Fruit fly (Drosophila melanogaster) whole organism, embryonic: ENCODE data around the gene CG3071.

Experiments
- Antp ChIP-seq: fragments of 200-800 bp; sonication (Bioruptor generic); optimal IDR thresholded peaks from 3 replicates; lab custom pipeline; 2016; ENCODE audit warnings: missing biosample characterization, missing genetic modification characterization
- Bdp1 ChIP-seq: fragments of 200-800 bp; sonication (Bioruptor generic); optimal IDR thresholded peaks from 3 replicates; lab custom pipeline; 2016; ENCODE audit warnings: missing biosample characterization, missing genetic modification characterization
- CG10321 ChIP-seq: fragments of 200-800 bp; sonication (Bioruptor generic); IDR thresholded peaks from 2 replicates; pipeline ENCODE4 v1.3.6; 2022; ENCODE audit warnings: missing biosample characterization, missing genetic modification characterization
- CG10431 ChIP-seq: fragments of 200-800 bp; sonication (Bioruptor generic); optimal IDR thresholded peaks from 3 replicates; lab custom pipeline; 2018; ENCODE audit warnings: missing biosample characterization, mild to moderate bottlenecking, missing genetic modification characterization
- CG10959 ChIP-seq: fragments of 200-800 bp; sonication (Bioruptor generic); IDR thresholded peaks from 2 replicates; pipeline ENCODE4 v1.3.6; 2022; ENCODE audit warnings: missing biosample characterization, missing genetic modification characterization
- CG11456 ChIP-seq: fragments of 200-800 bp; sonication (Bioruptor generic); IDR thresholded peaks from 3 replicates; pipeline ENCODE4 v1.3.6; 2022; ENCODE audit warnings: missing biosample characterization, missing genetic modification characterization
- CG14710 ChIP-seq: fragments of 200-800 bp; sonication (Bioruptor generic); optimal IDR thresholded peaks from 3 replicates; lab custom pipeline; 2019; ENCODE audit warnings: missing biosample characterization, mild to moderate bottlenecking, missing genetic modification characterization, moderate library complexity
- CG16815 ChIP-seq: fragments of 200-800 bp; sonication (Bioruptor generic); optimal IDR thresholded peaks from 3 replicates; lab custom pipeline; 2017; ENCODE audit warnings: missing biosample characterization, mild to moderate bottlenecking, missing genetic modification characterization
- CG17568 ChIP-seq: fragments of 200-800 bp; sonication (Bioruptor generic); optimal IDR thresholded peaks from 2 replicates; lab custom pipeline; 2018; ENCODE audit warnings: missing biosample characterization, mild to moderate bottlenecking, missing genetic modification characterization, moderate library complexity
- CG17612 ChIP-seq: fragments of 200-800 bp; sonication (Bioruptor generic); IDR thresholded peaks from 2 replicates; pipeline ENCODE4 v1.3.6; 2022; ENCODE audit warnings: missing biosample characterization, missing genetic modification characterization
- CG17829 ChIP-seq: fragments of 200-800 bp; optimal IDR thresholded peaks from 2 replicates; lab custom pipeline; 2019; ENCODE audit warnings: missing biosample characterization, mild to moderate bottlenecking, missing genetic modification characterization, moderate library complexity
- CG2116 ChIP-seq: fragments of 200-800 bp; sonication (Bioruptor generic); optimal IDR thresholded peaks from 3 replicates; lab custom pipeline; 2018; ENCODE audit warnings: missing biosample characterization, mild to moderate bottlenecking, missing genetic modification characterization
- CG30020 ChIP-seq: fragments of 200-800 bp; optimal IDR thresholded peaks from 2 replicates; lab custom pipeline; 2019; ENCODE audit warnings: missing biosample characterization, mild to moderate bottlenecking, missing genetic modification characterization, moderate library complexity
- CG3163 ChIP-seq: fragments of 200-800 bp; sonication (Bioruptor generic); optimal IDR thresholded peaks from 3 replicates; lab custom pipeline; 2016; ENCODE audit warnings: missing biosample characterization, missing genetic modification characterization
- CG6272 ChIP-seq: fragments of 200-800 bp; sonication (Bioruptor generic); IDR thresholded peaks from 2 replicates; pipeline ENCODE4 v1.3.6; 2022; ENCODE audit warnings: missing biosample characterization, missing genetic modification characterization
- CG6813 ChIP-seq: fragments of 200-800 bp; sonication (Bioruptor generic); optimal IDR thresholded peaks from 2 replicates; lab custom pipeline; 2017; ENCODE audit warnings: missing biosample characterization, missing genetic modification characterization, mild to moderate bottlenecking, moderate library complexity, missing genetic modification reagents
- CG7928 ChIP-seq: fragments of 200-800 bp; sonication (Bioruptor generic); optimal IDR thresholded peaks from 2 replicates; lab custom pipeline; 2017; ENCODE audit warnings: missing biosample characterization, mild to moderate bottlenecking, missing genetic modification characterization
- CG7963 ChIP-seq: fragments of 200-800 bp; sonication (Bioruptor generic); IDR thresholded peaks from 3 replicates; pipeline ENCODE4 v1.3.6; 2022; ENCODE audit warnings: missing biosample characterization, missing genetic modification characterization; ENCODE audit not compliant: partially characterized antibody
- CG8359 ChIP-seq: fragments of 200-800 bp; sonication (Bioruptor generic); optimal IDR thresholded peaks from 2 replicates; lab custom pipeline; 2017; ENCODE audit warnings: missing biosample characterization, mild to moderate bottlenecking, missing genetic modification characterization, borderline replicate concordance
- CG8944 ChIP-seq: fragments of 200-800 bp; sonication (Bioruptor generic); optimal IDR thresholded peaks from 3 replicates; lab custom pipeline; 2016; ENCODE audit warnings: missing biosample characterization, missing genetic modification characterization
- CG9437 ChIP-seq: fragments of 200-800 bp; sonication (Bioruptor generic); optimal IDR thresholded peaks from 2 replicates; lab custom pipeline; 2018; ENCODE audit warnings: missing biosample characterization, mild to moderate bottlenecking, missing genetic modification characterization
- CTCF ChIP-seq: fragments of 200-800 bp; sonication (Bioruptor generic); optimal IDR thresholded peaks from 2 replicates; lab custom pipeline; 2017; ENCODE audit warnings: missing biosample characterization, mild to moderate bottlenecking, missing genetic modification characterization, moderate library complexity
- Dip3 ChIP-seq: fragments of 200-800 bp; sonication (Bioruptor generic); optimal IDR thresholded peaks from 3 replicates; lab custom pipeline; 2016; ENCODE audit warnings: missing biosample characterization, missing genetic modification characterization
- Elba2 ChIP-seq: fragments of 200-800 bp; sonication (Bioruptor generic); optimal IDR thresholded peaks from 3 replicates; lab custom pipeline; 2016; ENCODE audit warnings: missing biosample characterization, missing genetic modification characterization
- Fer2 ChIP-seq: fragments of 200-800 bp; sonication (Bioruptor generic); optimal IDR thresholded peaks from 2 replicates; lab custom pipeline; 2018; ENCODE audit warnings: missing biosample characterization, mild to moderate bottlenecking, missing genetic modification characterization, moderate library complexity
- H15 ChIP-seq: fragments of 200-800 bp; sonication (Bioruptor generic); IDR thresholded peaks from 3 replicates; pipeline ENCODE4 v1.3.6; 2022; ENCODE audit warnings: missing biosample characterization, missing genetic modification characterization
- Hr39 ChIP-seq: fragments of >200 bp; optimal IDR thresholded peaks from 2 replicates; lab custom pipeline; 2017
- Kr ChIP-seq: fragments of 200-800 bp; sonication (Bioruptor generic); optimal IDR thresholded peaks from 2 replicates; lab custom pipeline; 2017; ENCODE audit warnings: missing biosample characterization, mild to moderate bottlenecking, missing genetic modification characterization
- NC2α ChIP-seq: fragments of 200-800 bp; sonication (Bioruptor generic); optimal IDR thresholded peaks from 2 replicates; lab custom pipeline; 2016; ENCODE audit warnings: missing biosample characterization, missing genetic modification characterization
- Nf-YB ChIP-seq: fragments of 200-800 bp; sonication (Bioruptor generic); optimal IDR thresholded peaks from 3 replicates; lab custom pipeline; 2019; ENCODE audit warnings: missing biosample characterization, mild to moderate bottlenecking, missing genetic modification characterization, moderate library complexity
- Poxn ChIP-seq: fragments of 200-800 bp; sonication (Bioruptor generic); IDR thresholded peaks from 2 replicates; pipeline ENCODE4 v1.3.6; 2022; ENCODE audit warnings: missing biosample characterization, missing genetic modification characterization
- Sox102F ChIP-seq: fragments of 200-800 bp; sonication (Bioruptor generic); optimal IDR thresholded peaks from 2 replicates; lab custom pipeline; 2018; ENCODE audit warnings: missing biosample characterization, mild to moderate bottlenecking, missing genetic modification characterization, moderate library complexity
- Spps ChIP-seq: fragments of 200-800 bp; sonication (Bioruptor generic); optimal IDR thresholded peaks from 2 replicates; lab custom pipeline; 2018; ENCODE audit warnings: missing biosample characterization, mild to moderate bottlenecking, missing genetic modification characterization
- TFAM ChIP-seq: fragments of 200-800 bp; sonication (Bioruptor generic); optimal IDR thresholded peaks from 2 replicates; lab custom pipeline; 2017; ENCODE audit warnings: missing biosample characterization, missing genetic modification characterization, inconsistent platforms
- ab ChIP-seq: fragments of 200-800 bp; sonication (Bioruptor generic); optimal IDR thresholded peaks from 2 replicates; lab custom pipeline; 2016; ENCODE audit warnings: missing biosample characterization, missing genetic modification characterization
- bab2 ChIP-seq: fragments of 200-800 bp; sonication (Bioruptor generic); optimal IDR thresholded peaks from 2 replicates; lab custom pipeline; 2016; ENCODE audit warnings: missing biosample characterization, missing genetic modification characterization
- en ChIP-seq: fragments of 200-800 bp; sonication (Bioruptor generic); optimal IDR thresholded peaks from 2 replicates; lab custom pipeline; 2016; ENCODE audit warnings: missing biosample characterization, missing genetic modification characterization
- eyg ChIP-seq: fragments of 200-800 bp; sonication (Bioruptor generic); optimal IDR thresholded peaks from 3 replicates; lab custom pipeline; 2016; ENCODE audit warnings: missing biosample characterization, missing genetic modification characterization
- fd3F ChIP-seq: fragments of 200-800 bp; sonication (Bioruptor generic); optimal IDR thresholded peaks from 2 replicates; lab custom pipeline; 2018; ENCODE audit warnings: missing biosample characterization, mild to moderate bottlenecking, missing genetic modification characterization, moderate library complexity
- fd64A ChIP-seq: fragments of 200-800 bp; sonication (Bioruptor generic); optimal IDR thresholded peaks from 3 replicates; lab custom pipeline; 2018; ENCODE audit warnings: missing biosample characterization, mild to moderate bottlenecking, missing genetic modification characterization
- klu ChIP-seq: fragments of 200-800 bp; sonication (Bioruptor generic); IDR thresholded peaks from 2 replicates; pipeline ENCODE4 v1.3.6; 2022; ENCODE audit warnings: missing biosample characterization, missing genetic modification characterization
- knrl ChIP-seq: fragments of 200-800 bp; sonication (Bioruptor generic); IDR thresholded peaks from 3 replicates; pipeline ENCODE4 v1.3.6; 2022; ENCODE audit warnings: missing biosample characterization, missing genetic modification characterization; ENCODE audit not compliant: partially characterized antibody
- nerfin-2 ChIP-seq: fragments of 200-800 bp; sonication (Bioruptor generic); IDR thresholded peaks from 2 replicates; pipeline ENCODE4 v1.3.6; 2022; ENCODE audit warnings: missing biosample characterization, missing genetic modification characterization; ENCODE audit not compliant: partially characterized antibody
- prd ChIP-seq, 3 experiments: fragments of >200 bp in 2 of 3; fragments of 200-800 bp in 1 of 3; sonication (Bioruptor generic) in 1 of 3; optimal IDR thresholded peaks in 2 of 3; IDR thresholded peaks in 1 of 3; 2 replicates in 2 of 3; 3 replicates in 1 of 3; pipeline versions ENCODE4 v1.3.6 to Lab custom; 2017 to 2022; ENCODE audit warnings: missing biosample characterization in 1 of 3, missing genetic modification characterization in 1 of 3
- unc-4 ChIP-seq: fragments of 200-800 bp; sonication (Bioruptor generic); IDR thresholded peaks from 2 replicates; pipeline ENCODE4 v1.3.6; 2022; ENCODE audit warnings: missing biosample characterization, missing genetic modification characterization; ENCODE audit not compliant: partially characterized antibody
- vnd ChIP-seq: fragments of 200-800 bp; sonication (Bioruptor generic); IDR thresholded peaks from 3 replicates; pipeline ENCODE4 v1.3.6; 2022; ENCODE audit warnings: missing biosample characterization, missing genetic modification characterization; ENCODE audit not compliant: partially characterized antibody
- zen2 ChIP-seq: fragments of 200-800 bp; sonication (Bioruptor generic); IDR thresholded peaks from 3 replicates; pipeline ENCODE4 v1.3.6; 2022; ENCODE audit warnings: missing biosample characterization, missing genetic modification characterization; ENCODE audit not compliant: partially characterized antibody

Gene CG3071

DNA sequence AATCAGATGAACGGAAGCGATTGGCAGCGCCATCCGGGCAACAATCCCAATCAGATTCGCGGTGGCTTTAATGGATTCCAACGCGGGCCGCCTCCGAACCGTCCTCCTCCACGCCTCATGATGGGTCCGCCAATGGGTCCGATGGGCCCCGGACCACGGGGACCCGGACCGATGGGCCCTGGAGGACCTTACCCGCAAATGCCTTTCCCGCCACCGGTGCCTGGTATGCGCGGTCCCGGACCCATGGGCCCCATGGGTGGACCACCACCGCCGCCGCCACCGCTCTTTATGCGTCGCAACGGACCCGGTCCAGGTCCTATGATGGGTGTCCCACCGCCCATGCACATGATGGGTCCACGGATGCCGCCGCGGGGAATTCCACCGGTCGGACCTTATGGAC is 19.7 kb upstream of the CG3071 start:
- peak; percentile 76 for TF ChIP-seq Hr39 (lab: Kevin White, UChicago)
- no peak for TF ChIP-seq fd3F (GFP tag; lab: Kevin White, UChicago)
- no peak for TF ChIP-seq CG11456 (GFP tag; lab: Robert Waterston, UW)
- TF ChIP-seq, all 482 proteins: peak for 1

DNA sequence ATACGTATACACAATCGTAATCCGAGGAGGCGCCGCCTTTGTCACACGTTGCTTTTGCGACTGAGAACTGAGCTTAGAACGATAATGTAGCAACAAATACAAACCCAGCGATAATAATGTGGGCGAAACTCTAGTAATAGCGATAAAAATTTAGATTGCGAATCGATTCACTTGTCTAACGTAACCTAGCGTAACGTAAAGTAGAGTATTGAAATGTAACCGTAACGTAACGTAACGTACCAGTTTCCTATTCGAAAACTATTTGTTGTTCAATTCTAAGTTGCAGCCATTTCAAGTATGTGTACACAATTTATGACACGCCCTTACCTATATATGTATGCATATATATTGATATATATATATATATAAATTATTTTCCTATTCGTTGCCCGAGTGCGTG is 17.9 kb upstream of the CG3071 start:
- TF ChIP-seq CG17568 (GFP tag; lab: Kevin White, UChicago) (no peak), fd64A (no peak), TFAM (GFP tag; lab: Kevin White, UChicago) (no peak), Sox102F (GFP tag; lab: Kevin White, UChicago) (no peak), Elba2 (peak; percentile 11), CG9437 (GFP tag; lab: Kevin White, UChicago) (peak; percentile 97), H15 (GFP tag; lab: Robert Waterston, UW) (no peak), CG10431 (GFP tag; lab: Kevin White, UChicago) (no peak), CG3163 (GFP tag; lab: Kevin White, UChicago) (no peak)

DNA sequence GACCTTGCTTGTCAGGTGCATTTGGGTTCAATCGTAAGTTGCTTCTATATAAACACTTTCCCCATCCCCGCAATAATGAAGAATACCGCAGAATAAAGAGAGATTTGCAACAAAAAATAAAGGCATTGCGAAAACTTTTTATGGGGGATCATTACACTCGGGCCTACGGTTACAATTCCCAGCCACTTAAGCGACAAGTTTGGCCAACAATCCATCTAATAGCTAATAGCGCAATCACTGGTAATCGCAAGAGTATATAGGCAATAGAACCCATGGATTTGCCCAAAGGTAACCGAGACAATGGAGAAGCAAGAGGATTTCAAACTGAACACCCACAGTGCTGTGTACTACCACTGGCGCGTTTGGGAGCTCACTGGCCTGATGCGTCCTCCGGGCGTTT is 16.7 kb upstream of the CG3071 start, which contains the start of gene Or2a:
TSS of gene Or2a (plus strand) at position 301 of the 400 bp plus-strand sequence.
- TF ChIP-seq en (GFP tag; lab: Kevin White, UChicago) (no peak), CG2116 (GFP tag; lab: Kevin White, UChicago) (no peak), Antp (no peak), unc-4 (no peak), bab2 (GFP tag; lab: Kevin White, UChicago) (no peak), ab (GFP tag; lab: Kevin White, UChicago) (no peak), CG6813 (GFP tag; lab: Kevin White, UChicago) (no peak), klu (GFP tag; lab: Robert Waterston, UW) (no peak), CG16815 (GFP tag; lab: Kevin White, UChicago) (no peak), Kr (GFP tag; lab: Kevin White, UChicago) (no peak)

DNA sequence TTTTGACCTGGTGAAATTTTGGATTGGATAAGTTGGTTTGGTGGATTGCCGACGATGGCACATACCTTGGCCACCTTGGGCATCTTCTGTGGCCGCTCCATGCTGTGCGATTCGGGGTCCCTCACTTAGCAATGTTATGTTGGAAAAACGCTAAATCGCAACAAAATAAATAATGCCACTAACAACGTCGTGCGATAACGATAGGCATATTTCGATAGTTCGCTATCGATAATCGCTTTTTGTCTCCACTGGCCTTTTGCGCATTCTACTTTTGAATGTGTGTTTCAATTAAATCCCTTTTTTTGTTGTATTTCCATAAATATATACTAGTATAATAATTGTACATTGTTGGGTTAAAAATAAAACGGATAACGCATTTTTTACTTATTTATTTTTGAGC is 12.9 kb upstream of the CG3071 start, which contains the start of gene crn:
TSS of gene crn (minus strand) at position 221 of the 400 bp plus-strand sequence.
- no peak for TF ChIP-seq CG17612 (GFP tag; lab: Robert Waterston, UW)
- TF ChIP-seq Poxn: no peak
- no peak for TF ChIP-seq NC2α
- TF ChIP-seq nerfin-2 (GFP tag; lab: Robert Waterston, UW): peak; percentile 82
- TF ChIP-seq Fer2: no peak
- peak; percentile 58; the same call in 2 of the 3 replicates for TF ChIP-seq vnd
- no peak for TF ChIP-seq CG8359
- TF ChIP-seq CG30020 (tag; lab: Kevin White, UChicago): peak; percentile 43
- no peak for TF ChIP-seq prd (optimal IDR thresholded peaks at IDR 0.05; lab: Kevin White, UChicago)
- no peak for TF ChIP-seq prd (GFP tag; IDR thresholded peaks at IDR 0.05; lab: Robert Waterston, UW)
- TF ChIP-seq CG7963: peak; percentile 68
- TF ChIP-seq Nf-YB (GFP tag; lab: Kevin White, UChicago): no peak
- TF ChIP-seq eyg: no peak
- TF ChIP-seq CG10321: no peak
- TF ChIP-seq Bdp1: no peak
- no peak for TF ChIP-seq Spps (tag; lab: Kevin White, UChicago)
- no peak for TF ChIP-seq CG10959 (GFP tag; lab: Robert Waterston, UW)
- TF ChIP-seq CTCF (GFP tag; lab: Kevin White, UChicago): no peak
- TF ChIP-seq knrl: peak; percentile 46; the same call in 1 of the 3 replicates
- TF ChIP-seq CG6272 (GFP tag; lab: Robert Waterston, UW): no peak
- no peak for TF ChIP-seq CG7928 (GFP tag; lab: Kevin White, UChicago)
- TF ChIP-seq Dip3 (GFP tag; lab: Kevin White, UChicago): no peak
- no peak for TF ChIP-seq CG17829
- TF ChIP-seq zen2 (GFP tag; lab: Robert Waterston, UW): peak; percentile 71; the same call in 1 of the 3 replicates
- TF ChIP-seq CG14710 (tag; lab: Kevin White, UChicago): peak; percentile 6
- no peak for TF ChIP-seq CG8944
